Fruit fly (Drosophila melanogaster): ENCODE data around the gene Dpm3.

dm6 chr3R:13382656-13383142 lies 20.2 kb downstream of the Dpm3 start:
- TF ChIP-seq CG6163 (GFP tag; IDR thresholded peaks at IDR 0.05), result no peak
- no peak for TF ChIP-seq Lpt (GFP tag; optimal IDR thresholded peaks at IDR 0.05)
- no peak for TF ChIP-seq CG8319 (GFP tag; optimal IDR thresholded peaks at IDR 0.05)
- no peak for TF ChIP-seq Sox15 (GFP tag; optimal IDR thresholded peaks at IDR 0.05)
- TF ChIP-seq CG9139 (GFP tag; optimal IDR thresholded peaks at IDR 0.05), result no peak
- TF ChIP-seq topi (GFP tag; optimal IDR thresholded peaks at IDR 0.05), result no peak
- no peak for TF ChIP-seq net (GFP tag; optimal IDR thresholded peaks at IDR 0.05)
- no peak for TF ChIP-seq CG11294 (GFP tag; IDR thresholded peaks at IDR 0.05)
- peak; percentile 56 for TF ChIP-seq CG1621 (tag; optimal IDR thresholded peaks at IDR 0.05)
- no peak for TF ChIP-seq dac (GFP tag; optimal IDR thresholded peaks at IDR 0.05)
